Worm (Caenorhabditis elegans): ENCODE data around the gene cutl-21.

The cutl-21 gene

DNA sequence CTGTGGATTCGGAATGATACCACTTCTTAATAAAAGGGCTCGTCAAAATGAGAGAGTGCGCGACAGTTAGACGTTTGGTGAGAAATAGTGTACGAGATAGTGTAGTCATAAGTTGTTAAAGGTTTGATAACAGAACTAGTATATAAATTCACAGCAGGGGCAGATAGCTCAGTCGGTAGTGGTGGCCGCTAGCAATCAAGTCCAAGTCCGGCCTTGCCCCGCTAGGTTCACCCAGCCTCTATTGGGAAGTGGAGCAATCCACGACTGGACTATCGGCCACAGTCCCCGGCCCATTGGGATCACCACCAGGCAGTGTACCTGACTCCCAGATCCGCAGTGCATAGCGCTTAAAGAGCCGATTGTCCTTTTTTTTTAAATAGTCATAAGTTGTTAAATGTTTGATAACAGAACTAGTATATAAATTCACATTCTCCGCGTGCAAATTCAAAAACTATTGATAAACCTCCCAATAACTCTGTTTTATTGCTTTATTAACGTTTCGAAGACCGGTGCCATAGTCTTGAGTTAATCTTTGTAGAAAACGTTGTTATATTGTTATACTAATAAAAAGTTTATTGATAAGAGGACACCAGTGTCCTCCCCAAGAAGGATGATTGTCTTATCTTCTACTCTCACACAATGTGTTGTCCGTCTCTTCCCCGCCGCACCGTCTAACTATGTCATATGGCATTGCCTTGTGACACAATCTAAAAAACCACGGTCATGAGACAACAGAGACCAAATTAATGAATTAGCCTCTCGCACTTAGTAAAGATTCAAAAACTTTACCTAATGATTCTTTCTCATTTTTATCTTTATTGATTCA, 6.7 kb downstream of the cutl-21 start (continued):
- TF ChIP-seq ets-4 (GFP tag; optimal IDR thresholded peaks at IDR 0.05) (no peak), dpl-1 (GFP tag; optimal IDR thresholded peaks at IDR 0.05) (no peak), pha-4 (tag; optimal IDR thresholded peaks at IDR 0.05) (no peak), ceh-91 (GFP tag; IDR thresholded peaks at IDR 0.05) (no peak), Y56A3A.18 (GFP tag; IDR thresholded peaks at IDR 0.05) (0 out of 2 replicates have a peak, but pooled peaks have one; percentile 20), athp-1 (tag; optimal IDR thresholded peaks at IDR 0.05) (no peak), egl-18 (GFP tag; IDR thresholded peaks at IDR 0.05) (no peak), madf-8 (GFP tag; conservative IDR thresholded peaks at IDR 0.05) (no peak), hrde-1 (tag; optimal IDR thresholded peaks at IDR 0.05; ENCODE audit: borderline replicate concordance) (no peak), repo-1 (tag; optimal IDR thresholded peaks at IDR 0.05) (peak; percentile 45), tlf-1 (GFP tag; optimal IDR thresholded peaks at IDR 0.05) (peak; percentile 51), efl-1 (GFP tag; optimal IDR thresholded peaks at IDR 0.05) (no peak), B0336.3 (GFP tag; IDR thresholded peaks at IDR 0.05) (peak; percentile 63), nhr-179 (tag; optimal IDR thresholded peaks at IDR 0.05) (no peak), dox-1 (GFP tag; IDR thresholded peaks at IDR 0.05) (peak; percentile 13), K12H6.12 (tag; optimal IDR thresholded peaks at IDR 0.05) (peak; percentile 13), rpc-1 (optimal IDR thresholded peaks at IDR 0.05) (no peak), rpc-1 (tag; optimal IDR thresholded peaks at IDR 0.05) (no peak), ceh-27 (GFP tag; optimal IDR thresholded peaks at IDR 0.05) (no peak), unc-130 (GFP tag; optimal IDR thresholded peaks at IDR 0.05) (no peak), F37B4.10 (GFP tag; IDR thresholded peaks at IDR 0.05) (0 out of 2 replicates have a peak, but pooled peaks have one; percentile 34), rec-8 (tag; optimal IDR thresholded peaks at IDR 0.05) (peak in 1 of 2 experiments; percentile 15), aptf-2 (GFP tag; conservative IDR thresholded peaks at IDR 0.05) (0 out of 2 replicates have a peak, but pooled peaks have one; percentile 17), lin-26 (GFP tag; IDR thresholded peaks at IDR 0.05) (peak; percentile 63), let-607 (tag; optimal IDR thresholded peaks at IDR 0.05) (peak in 1 of 2 experiments; percentile 60), F23B12.7 (tag; optimal IDR thresholded peaks at IDR 0.05; ENCODE audit: insufficient read depth) (no peak), F57A8.1 (GFP tag; optimal IDR thresholded peaks at IDR 0.05) (no peak), hsf-1 (GFP tag; IDR thresholded peaks at IDR 0.05) (no peak), ztf-18 (tag; optimal IDR thresholded peaks at IDR 0.05) (peak; percentile 9), snpc-3.4 (tag; optimal IDR thresholded peaks at IDR 0.05) (no peak), egrh-3 (GFP tag; IDR thresholded peaks at IDR 0.05) (no peak), F10E7.11 (tag; optimal IDR thresholded peaks at IDR 0.05) (no peak), cebp-2 (GFP tag; IDR thresholded peaks at IDR 0.05) (no peak), F33H1.4 (GFP tag; IDR thresholded peaks at IDR 0.05) (no peak), let-526 (GFP tag; IDR thresholded peaks at IDR 0.05) (peak; percentile 55; the same call in 1 of the 2 replicates), nhr-27 (tag; optimal IDR thresholded peaks at IDR 0.05) (peak; percentile 50), pbrm-1 (GFP tag; IDR thresholded peaks at IDR 0.05) (peak; percentile 24; the same call in 1 of the 2 replicates)

ce11 chrX:1012385-1012866, 8.3 kb downstream of the cutl-21 start:
- TF ChIP-seq ceh-40 (GFP tag; IDR thresholded peaks at IDR 0.05) (no peak), Y53F4B.3 (GFP tag; IDR thresholded peaks at IDR 0.05) (no peak), F33H1.4 (GFP tag; IDR thresholded peaks at IDR 0.05) (no peak), tlf-1 (GFP tag; optimal IDR thresholded peaks at IDR 0.05) (peak; percentile 58), hmg-20 (GFP tag; IDR thresholded peaks at IDR 0.05) (no peak; the same call in 1 of the 2 replicates), rec-8 (tag; optimal IDR thresholded peaks at IDR 0.05) (no peak), lin-26 (GFP tag; IDR thresholded peaks at IDR 0.05) (0 out of 2 replicates have a peak, but pooled peaks have one; percentile 31), F55B11.4 (tag; optimal IDR thresholded peaks at IDR 0.05; ENCODE audit: borderline replicate concordance, insufficient read depth) (no peak), snpc-4 (GFP tag; optimal IDR thresholded peaks at IDR 0.05) (no peak), snpc-4 (tag; optimal IDR thresholded peaks at IDR 0.05) (no peak), lin-35 (GFP tag; optimal IDR thresholded peaks at IDR 0.05) (no peak), ztf-25 (GFP tag; IDR thresholded peaks at IDR 0.05) (no peak), C06A6.2 (GFP tag; conservative IDR thresholded peaks at IDR 0.05) (no peak), F39B2.1 (GFP tag; IDR thresholded peaks at IDR 0.05) (no peak), dpl-1 (GFP tag; optimal IDR thresholded peaks at IDR 0.05) (no peak)
